Fruit fly (Drosophila melanogaster) whole organism, wandering third instar larva: Measurements from ENCODE around the gene CG11997.

Experiments
- Abd-B ChIP-seq: fragments of >200 bp; optimal IDR thresholded peaks from 2 replicates; lab custom pipeline; 2017; ENCODE audit warnings: missing biosample characterization, missing genetic modification characterization
- Myc ChIP-seq: fragments of >200 bp; optimal IDR thresholded peaks from 2 replicates; lab custom pipeline; 2017
- OdsH ChIP-seq: fragments of 200-800 bp; sonication (Bioruptor generic); optimal IDR thresholded peaks from 2 replicates; lab custom pipeline; 2016; ENCODE audit warnings: missing biosample characterization, mild to moderate bottlenecking, missing genetic modification characterization
- jim ChIP-seq: fragments of 175-275, 200-325 bp; sonication (Bioruptor generic); optimal IDR thresholded peaks from 2 replicates; lab custom pipeline; 2016; ENCODE audit warnings: missing biosample characterization, mild to moderate bottlenecking, missing genetic modification characterization
- psq ChIP-seq: fragments of 200-800 bp; sonication (Bioruptor generic); optimal IDR thresholded peaks from 3 replicates; lab custom pipeline; 2017; ENCODE audit warnings: missing biosample characterization, mild to moderate bottlenecking, missing genetic modification characterization, moderate library complexity
- sv ChIP-seq: fragments of 200-800 bp; sonication (Bioruptor generic); optimal IDR thresholded peaks from 3 replicates; lab custom pipeline; 2016; ENCODE audit warnings: missing biosample characterization, missing genetic modification characterization
- usp ChIP-seq: fragments of >200 bp; optimal IDR thresholded peaks from 2 replicates; lab custom pipeline; 2017; ENCODE audit warnings: missing biosample characterization, missing genetic modification characterization

DNA sequence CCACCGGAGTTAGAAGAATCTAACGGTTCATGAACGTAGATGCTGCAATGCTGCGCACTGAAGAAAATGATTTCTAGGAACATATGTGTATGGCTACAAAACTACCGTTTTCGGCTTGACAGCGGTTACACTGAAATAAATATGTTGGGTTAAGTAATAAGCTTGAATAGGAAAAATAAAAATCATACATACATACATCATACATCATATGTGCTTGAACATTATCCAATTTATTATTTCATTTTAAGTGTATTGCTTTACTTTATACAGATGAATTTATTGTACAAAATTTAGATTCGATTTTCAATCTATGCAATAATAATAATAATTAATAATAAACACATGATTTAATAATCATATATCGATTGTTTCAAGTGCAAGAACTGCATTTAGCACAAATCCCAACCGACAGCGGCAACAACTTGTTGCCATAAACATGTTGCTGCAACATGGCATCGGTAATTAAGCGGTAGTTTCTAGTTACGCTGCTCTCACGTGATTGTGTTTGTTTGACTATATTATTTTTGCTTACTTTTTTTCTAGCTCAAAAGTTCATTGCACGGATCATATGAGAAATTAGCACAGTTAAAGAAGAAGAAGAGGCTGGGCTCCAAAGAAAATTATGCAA, 17.4 kb upstream of the CG11997 start:
- TF ChIP-seq OdsH (GFP tag; lab: Kevin White, UChicago), result no peak
- TF ChIP-seq Myc (lab: Kevin White, UChicago), result no peak
- no peak for TF ChIP-seq Abd-B (GFP tag; lab: Kevin White, UChicago)
- no peak for TF ChIP-seq psq (GFP tag; lab: Kevin White, UChicago)
- TF ChIP-seq jim (GFP tag; lab: Kevin White, UChicago), result no peak
- TF ChIP-seq sv (GFP tag; lab: Kevin White, UChicago), result no peak
- TF ChIP-seq usp (GFP tag; lab: Kevin White, UChicago), result no peak
